Worm (Caenorhabditis elegans) whole organism, early embryonic: ENCODE results near the gene F49F1.11.

Experiments
- ceh-13 ChIP-seq: fragments of 200-800 bp; sonication (Bioruptor generic); optimal IDR thresholded peaks from 2 replicates; lab custom pipeline; 2018; ENCODE audit warnings: mild to moderate bottlenecking, missing genetic modification characterization, missing compliant biosample characterization
- ceh-36 ChIP-seq: sonication (generic microtip); optimal IDR thresholded peaks from 2 replicates; lab custom pipeline; 2016; ENCODE audit warnings: missing genetic modification characterization, inconsistent platforms, missing compliant biosample characterization
- hmg-4 ChIP-seq: fragments of 200-800 bp; sonication (Bioruptor generic); optimal IDR thresholded peaks from 2 replicates; lab custom pipeline; 2018; ENCODE audit warnings: mild to moderate bottlenecking, missing genetic modification characterization, missing compliant biosample characterization
- tra-4 ChIP-seq: sonication (generic microtip); optimal IDR thresholded peaks from 2 replicates; lab custom pipeline; 2017; ENCODE audit warnings: missing genetic modification characterization, missing compliant biosample characterization

- TF ChIP-seq hmg-4 (GFP tag; lab: Kevin White, UChicago), result no peak
- TF ChIP-seq tra-4, result no peak
- TF ChIP-seq ceh-13, result no peak
- no peak for TF ChIP-seq ceh-36 (tag; lab: Kevin White, UChicago)
Measured at ce11 chrIV:4139022-4139421, 2.2 kb downstream of the F49F1.11 start, which contains the start of gene F49F1.10.
